Fruit fly (Drosophila melanogaster): ENCODE measurements around the gene Wdr81.

DNA sequence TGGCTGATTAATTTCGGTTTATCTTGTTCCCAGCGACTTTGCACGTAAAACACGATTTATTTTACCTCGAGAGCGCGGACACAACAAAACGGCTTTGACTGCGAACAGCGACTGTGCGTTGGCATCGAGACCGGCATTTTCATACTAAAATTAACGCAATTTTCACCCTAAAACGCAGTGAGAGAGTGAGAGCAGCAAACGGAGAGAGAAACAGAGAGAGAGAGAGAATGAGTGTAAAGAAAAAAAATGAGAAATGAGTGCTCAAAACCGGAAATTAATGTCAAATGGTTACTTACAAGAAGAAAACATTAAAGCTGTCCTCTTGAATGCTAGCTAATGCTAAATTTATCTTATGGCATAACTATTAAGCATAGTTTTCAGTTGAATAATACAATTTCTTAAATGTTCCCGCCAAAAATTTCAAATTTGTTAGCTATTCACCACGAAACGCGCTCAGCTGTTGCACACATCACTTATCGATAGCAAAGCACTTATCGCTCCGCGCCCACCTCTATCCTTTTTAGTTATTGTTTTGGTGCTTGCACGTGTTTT is 35.2 kb upstream of the Wdr81 start, which contains the start of the genes JhI-21, RpL7-like and CG34164:
- TF ChIP-seq Sin3A (optimal IDR thresholded peaks at IDR 0.05) (no peak), psq (optimal IDR thresholded peaks at IDR 0.05) (no peak)
